Worm (Caenorhabditis elegans) whole organism, early embryonic: ENCODE results near the gene tbg-1.

Experiments
- F13C5.2 ChIP-seq: sonication (generic microtip); optimal IDR thresholded peaks from 2 replicates; lab custom pipeline; 2017; ENCODE audit warnings: mild to moderate bottlenecking, missing genetic modification characterization, inconsistent platforms, missing compliant biosample characterization
- ama-1 ChIP-seq: fragments of 150-350 bp; optimal IDR thresholded peaks from 2 replicates; lab custom pipeline; 2014
- ceh-13 ChIP-seq: fragments of 200-800 bp; sonication (Bioruptor generic); optimal IDR thresholded peaks from 2 replicates; lab custom pipeline; 2018; ENCODE audit warnings: mild to moderate bottlenecking, missing genetic modification characterization, missing compliant biosample characterization
- ceh-36 ChIP-seq: sonication (generic microtip); optimal IDR thresholded peaks from 2 replicates; lab custom pipeline; 2016; ENCODE audit warnings: missing genetic modification characterization, inconsistent platforms, missing compliant biosample characterization
- ets-7 ChIP-seq: sonication (generic microtip); optimal IDR thresholded peaks from 2 replicates; lab custom pipeline; 2016; ENCODE audit warnings: missing genotype, missing genetic modification characterization, missing compliant biosample characterization
- flt-1 ChIP-seq: fragments of 200-800 bp; sonication (Bioruptor generic); IDR thresholded peaks from 2 replicates; pipeline ENCODE4 v1.3.6; 2022; ENCODE audit warnings: missing genetic modification characterization, missing compliant biosample characterization
- hmg-4 ChIP-seq: fragments of 200-800 bp; sonication (Bioruptor generic); optimal IDR thresholded peaks from 2 replicates; lab custom pipeline; 2018; ENCODE audit warnings: mild to moderate bottlenecking, missing genetic modification characterization, missing compliant biosample characterization
- scrt-1 ChIP-seq: fragments of 200-800 bp; sonication (Bioruptor generic); IDR thresholded peaks from 2 replicates; pipeline ENCODE4 v1.3.6; 2022; ENCODE audit warnings: missing genetic modification characterization, missing compliant biosample characterization
- sea-1 ChIP-seq: fragments of 200-800 bp; sonication (Bioruptor generic); conservative IDR thresholded peaks from 2 replicates; pipeline ENCODE4 v1.3.6; 2022; ENCODE audit warnings: missing genetic modification characterization, missing compliant biosample characterization

ce11 chrIII:9621840-9622525 is 7.0 kb downstream of the tbg-1 start:
- TF ChIP-seq hmg-4 (GFP tag; lab: Kevin White, UChicago) (no peak), ets-7 (tag; lab: Kevin White, UChicago) (no peak), ceh-36 (tag; lab: Kevin White, UChicago) (no peak), F13C5.2 (tag; lab: Kevin White, UChicago) (no peak), flt-1 (GFP tag; lab: Robert Waterston, UW) (no peak), ama-1 (lab: Kevin White, UChicago) (no peak), scrt-1 (no peak), sea-1 (GFP tag; lab: Robert Waterston, UW) (no peak), ceh-13 (GFP tag; lab: Kevin White, UChicago) (no peak)
